Worm (Caenorhabditis elegans) whole organism, L4 larva: Measurements from ENCODE around the gene srlf-18.

ENCODE experiments used
- F26F4.8 ChIP-seq: fragments of 200-800 bp; sonication (Bioruptor generic); conservative IDR thresholded peaks from 2 replicates; pipeline ENCODE4 v1.3.6; 2022; ENCODE audit warnings: missing genetic modification characterization, missing compliant biosample characterization
- F37D6.2 ChIP-seq: sonication (generic microtip); optimal IDR thresholded peaks from 2 replicates; lab custom pipeline; 2016; ENCODE audit warnings: mild to moderate bottlenecking, missing genetic modification characterization, missing compliant biosample characterization
- F49E8.2 ChIP-seq: sonication (generic microtip); optimal IDR thresholded peaks from 2 replicates; lab custom pipeline; 2016; ENCODE audit warnings: missing compliant biosample characterization, mild to moderate bottlenecking, missing genetic modification characterization, borderline replicate concordance
- T26A8.4 ChIP-seq: fragments of 200-800 bp; sonication (Bioruptor generic); IDR thresholded peaks from 2 replicates; pipeline ENCODE4 v1.3.6; 2022; ENCODE audit warnings: missing genetic modification characterization, missing compliant biosample characterization
- Y105C5A.15 ChIP-seq: fragments of 200-800 bp; sonication (Bioruptor generic); IDR thresholded peaks from 2 replicates; pipeline ENCODE4 v1.3.6; 2022; ENCODE audit warnings: missing genetic modification characterization, missing compliant biosample characterization
- ZK337.2 ChIP-seq: fragments of 200-800 bp; sonication (Bioruptor generic); IDR thresholded peaks from 2 replicates; pipeline ENCODE4 v1.3.6; 2022; ENCODE audit warnings: missing genetic modification reagents, missing genetic modification characterization, missing compliant biosample characterization
- ama-1 ChIP-seq: fragments of 150-350 bp; optimal IDR thresholded peaks from 2 replicates; lab custom pipeline; 2014; ENCODE audit warnings: inconsistent platforms, mixed read lengths
- arid-1 ChIP-seq: fragments of 200-800 bp; sonication (Bioruptor generic); conservative IDR thresholded peaks from 2 replicates; pipeline ENCODE4 v1.3.6; 2022; ENCODE audit warnings: missing genetic modification reagents, missing genetic modification characterization, missing compliant biosample characterization
- attf-4 ChIP-seq: sonication (generic microtip); optimal IDR thresholded peaks from 3 replicates; lab custom pipeline; 2017; ENCODE audit warnings: missing biosample characterization, missing genetic modification characterization
- ceh-82 ChIP-seq: sonication (generic microtip); optimal IDR thresholded peaks from 2 replicates; lab custom pipeline; 2017; ENCODE audit warnings: missing biosample characterization, missing genetic modification characterization
- daf-12 ChIP-seq: fragments of 150-350 bp; optimal IDR thresholded peaks from 2 replicates; lab custom pipeline; 2014; ENCODE audit warnings: missing biosample characterization, missing genetic modification reagents, missing genetic modification characterization
- daf-16 ChIP-seq, 3 experiments: sonication (generic microtip); optimal IDR thresholded peaks; 2 replicates each; lab custom pipeline; 2016 to 2017; ENCODE audit warnings: missing genetic modification characterization in 3 of 3, missing genetic modification reagents in 3 of 3, mild to moderate bottlenecking in 2 of 3, missing compliant biosample characterization in 2 of 3, missing biosample characterization in 1 of 3, moderate library complexity in 1 of 3
- duxl-1 ChIP-seq: sonication (generic microtip); optimal IDR thresholded peaks from 2 replicates; lab custom pipeline; 2016; ENCODE audit warnings: mild to moderate bottlenecking, missing genetic modification characterization, moderate library complexity, missing compliant biosample characterization; ENCODE audit not compliant: poor library complexity
- egl-27 ChIP-seq: sonication (generic microtip); optimal IDR thresholded peaks from 3 replicates; lab custom pipeline; 2017; ENCODE audit warnings: missing biosample characterization, missing genetic modification reagents, missing genetic modification characterization
- gei-8 ChIP-seq: fragments of 200-800 bp; sonication (Bioruptor generic); optimal IDR thresholded peaks from 2 replicates; lab custom pipeline; 2018; ENCODE audit warnings: mild to moderate bottlenecking, missing genetic modification characterization, missing compliant biosample characterization
- hlh-30 ChIP-seq: sonication (generic microtip); optimal IDR thresholded peaks from 2 replicates; lab custom pipeline; 2017; ENCODE audit warnings: antibody characterized with exemption, mild to moderate bottlenecking, missing genetic modification characterization, missing compliant biosample characterization; ENCODE audit not compliant: insufficient read depth
- jun-1 ChIP-seq: fragments of 150-350 bp; optimal IDR thresholded peaks from 2 replicates; lab custom pipeline; 2014; ENCODE audit warnings: missing biosample characterization, missing genetic modification reagents, missing genetic modification characterization
- lin-1 ChIP-seq: fragments of 200-800 bp; sonication (Bioruptor generic); IDR thresholded peaks from 2 replicates; pipeline ENCODE4 v1.3.6; 2022; ENCODE audit warnings: missing genetic modification reagents, missing genetic modification characterization, missing compliant biosample characterization
- lin-38 ChIP-seq: fragments of 200-800 bp; sonication (Bioruptor generic); IDR thresholded peaks from 2 replicates; pipeline ENCODE4 v1.3.6; 2022; ENCODE audit warnings: missing genetic modification reagents, missing genetic modification characterization, missing compliant biosample characterization
- lin-39 ChIP-seq: fragments of 150-350 bp; optimal IDR thresholded peaks from 2 replicates; lab custom pipeline; 2014; ENCODE audit warnings: missing biosample characterization, missing genetic modification reagents, missing genetic modification characterization
- madf-5 ChIP-seq, 2 experiments: fragments of 200-800 bp; sonication (Bioruptor generic); IDR thresholded peaks; 2 replicates each; pipeline ENCODE4 v1.3.6; 2022; ENCODE audit warnings: missing compliant biosample characterization in 2 of 2, missing genetic modification characterization in 2 of 2
- mdt-29 ChIP-seq: fragments of 200-800 bp; sonication (Bioruptor generic); IDR thresholded peaks from 2 replicates; pipeline ENCODE4 v1.3.6; 2022; ENCODE audit warnings: missing genetic modification reagents, missing genetic modification characterization, missing compliant biosample characterization
- mxl-3 ChIP-seq: fragments of 200-800 bp; sonication (Bioruptor generic); optimal IDR thresholded peaks from 2 replicates; lab custom pipeline; 2018; ENCODE audit warnings: mild to moderate bottlenecking, missing genetic modification characterization, missing compliant biosample characterization
- nhr-10 ChIP-seq: fragments of 150-350 bp; optimal IDR thresholded peaks from 2 replicates; lab custom pipeline; 2014; ENCODE audit warnings: missing biosample characterization, missing genetic modification characterization
- nhr-111 ChIP-seq: fragments of 200-800 bp; sonication (Bioruptor generic); optimal IDR thresholded peaks from 2 replicates; lab custom pipeline; 2018; ENCODE audit warnings: mild to moderate bottlenecking, missing genetic modification characterization, missing compliant biosample characterization
- nhr-25 ChIP-seq: sonication (generic microtip); optimal IDR thresholded peaks from 2 replicates; lab custom pipeline; 2017; ENCODE audit warnings: missing genetic modification characterization, mild to moderate bottlenecking, missing compliant biosample characterization, antibody characterized with exemption, moderate library complexity, borderline replicate concordance; ENCODE audit not compliant: insufficient read depth
- nhr-42 ChIP-seq: fragments of 200-800 bp; sonication (Bioruptor generic); IDR thresholded peaks from 2 replicates; pipeline ENCODE4 v1.3.6; 2022; ENCODE audit warnings: missing genetic modification characterization, missing compliant biosample characterization
- nhr-76 ChIP-seq: fragments of 150-350 bp; optimal IDR thresholded peaks from 2 replicates; lab custom pipeline; 2014; ENCODE audit warnings: missing biosample characterization, missing genetic modification characterization
- nhr-77 ChIP-seq: fragments of 150-350 bp; optimal IDR thresholded peaks from 2 replicates; lab custom pipeline; 2014; ENCODE audit warnings: missing biosample characterization, missing genetic modification characterization
- pqm-1 ChIP-seq: sonication (generic microtip); optimal IDR thresholded peaks from 2 replicates; lab custom pipeline; 2017; ENCODE audit warnings: missing biosample characterization, missing genetic modification characterization
- rbr-2 ChIP-seq: sonication (generic microtip); optimal IDR thresholded peaks from 2 replicates; lab custom pipeline; 2016; ENCODE audit warnings: missing genotype, missing genetic modification characterization, missing compliant biosample characterization
- skn-1 ChIP-seq: fragments of 150-350 bp; optimal IDR thresholded peaks from 2 replicates; lab custom pipeline; 2014; ENCODE audit warnings: missing biosample characterization, missing genetic modification characterization
- snpc-1.2 ChIP-seq: fragments of 200-800 bp; sonication (Bioruptor generic); IDR thresholded peaks from 2 replicates; pipeline ENCODE4 v1.3.6; 2022; ENCODE audit warnings: missing genetic modification reagents, missing genetic modification characterization, missing compliant biosample characterization
- snpc-4 ChIP-seq: fragments of 150-350 bp; optimal IDR thresholded peaks from 2 replicates; lab custom pipeline; 2014; ENCODE audit warnings: missing biosample characterization, missing genetic modification characterization
- spr-3 ChIP-seq: fragments of 200-800 bp; sonication (Bioruptor generic); optimal IDR thresholded peaks from 2 replicates; lab custom pipeline; 2018; ENCODE audit warnings: mild to moderate bottlenecking, missing genetic modification characterization, missing compliant biosample characterization
- unc-62 ChIP-seq, 3 experiments: fragments of 150-350 bp in 1 of 3; sonication (generic microtip); optimal IDR thresholded peaks in 2 of 3; peaks in 1 of 3; 1 replicate in 1 of 3; 2 replicates in 2 of 3; lab custom pipeline; 2014 to 2017; ENCODE audit warnings: missing biosample characterization in 3 of 3, missing genetic modification characterization in 3 of 3, missing genetic modification reagents in 3 of 3, missing genotype in 1 of 3
- zfp-3 ChIP-seq: fragments of 200-800 bp; sonication (Bioruptor generic); conservative IDR thresholded peaks from 2 replicates; pipeline ENCODE4 v1.3.6; 2022; ENCODE audit warnings: missing genetic modification reagents, missing genetic modification characterization, missing compliant biosample characterization
- zip-11 ChIP-seq: fragments of 200-800 bp; sonication (Bioruptor generic); IDR thresholded peaks from 2 replicates; pipeline ENCODE4 v1.3.6; 2022; ENCODE audit warnings: missing genetic modification characterization, missing compliant biosample characterization

srlf-18 gene

ce11 chrIV:11101383-11101782 is at the start of gene srlf-18:
TSS of gene srlf-18 (minus strand) at chrIV:11101483.
- TF ChIP-seq arid-1 (GFP tag; lab: Robert Waterston, UW) (no peak), attf-4 (no peak), daf-16 (GFP tag; optimal IDR thresholded peaks at IDR 0.05; lab: Kevin White, UChicago) (no peak), daf-16 (tag; optimal IDR thresholded peaks at IDR 0.05; lab: Kevin White, UChicago) (no peak), F49E8.2 (tag; lab: Kevin White, UChicago) (no peak), Y105C5A.15 (no peak), snpc-1.2 (GFP tag; lab: Robert Waterston, UW) (no peak), nhr-77 (tag; lab: Kevin White, UChicago) (no peak), nhr-111 (no peak), ZK337.2 (GFP tag; lab: Robert Waterston, UW) (no peak), nhr-10 (tag; lab: Kevin White, UChicago) (no peak), F26F4.8 (no peak), zip-11 (GFP tag; lab: Robert Waterston, UW) (no peak), F37D6.2 (tag; lab: Kevin White, UChicago) (no peak), nhr-76 (tag; lab: Kevin White, UChicago) (no peak), madf-5 (GFP tag; IDR thresholded peaks at IDR 0.05; lab: Robert Waterston, UW) (no peak), mxl-3 (no peak)
- TF ChIP-seq, all 104 proteins: peak for 0

- no peak for TF ChIP-seq pqm-1 (tag; lab: Kevin White, UChicago)
- TF ChIP-seq unc-62 (GFP tag; optimal IDR thresholded peaks at IDR 0.05 in 1 of 2; lab: Kevin White, UChicago) = peak in 1 of 2 experiments; percentile 25
- TF ChIP-seq unc-62 (tag; optimal IDR thresholded peaks at IDR 0.05; lab: Kevin White, UChicago) = no peak
- TF ChIP-seq nhr-25 (tag; lab: Kevin White, UChicago) = no peak
- no peak for TF ChIP-seq jun-1
- no peak for TF ChIP-seq rbr-2
- no peak for TF ChIP-seq snpc-4 (tag; lab: Kevin White, UChicago)
- no peak for TF ChIP-seq spr-3 (GFP tag; lab: Kevin White, UChicago)
- 0 out of 2 replicates have a peak, but pooled peaks have one; percentile 59 for TF ChIP-seq zfp-3
- TF ChIP-seq ama-1 (lab: Kevin White, UChicago) = peak; percentile 67
- TF ChIP-seq lin-1 (GFP tag; lab: Robert Waterston, UW) = no peak
- no peak for TF ChIP-seq gei-8 (GFP tag; lab: Kevin White, UChicago)
- TF ChIP-seq nhr-111 = no peak
- TF ChIP-seq ceh-82 = no peak
- TF ChIP-seq egl-27 (tag; lab: Kevin White, UChicago) = no peak
- no peak for TF ChIP-seq nhr-42 (GFP tag; lab: Robert Waterston, UW)
- TF ChIP-seq lin-39 (tag; lab: Kevin White, UChicago) = no peak
- TF ChIP-seq lin-38 = no peak
- TF ChIP-seq skn-1 (tag; lab: Kevin White, UChicago) = no peak
- TF ChIP-seq daf-12 (tag; lab: Kevin White, UChicago) = no peak
- TF ChIP-seq hlh-30 (tag; lab: Kevin White, UChicago) = no peak
- no peak for TF ChIP-seq duxl-1
- no peak for TF ChIP-seq T26A8.4 (GFP tag; lab: Robert Waterston, UW)
- no peak for TF ChIP-seq mdt-29 (GFP tag; lab: Robert Waterston, UW)
- TF ChIP-seq, all 104 proteins: peak for 3
Measured at ce11 chrIV:11150844-11151243, 49.6 kb upstream of the srlf-18 start, which contains the start of gene C08F8.2. TSS of gene C08F8.2 (plus strand) at chrIV:11150997.
